Fruit fly (Drosophila melanogaster): Measurements from ENCODE around the gene CG2211.

- TF ChIP-seq rib (GFP tag; IDR thresholded peaks at IDR 0.05) (no peak), gcm2 (GFP tag; optimal IDR thresholded peaks at IDR 0.05) (no peak), corto (GFP tag; optimal IDR thresholded peaks at IDR 0.05) (no peak), tll (GFP tag; optimal IDR thresholded peaks at IDR 0.05) (no peak)
Measured at dm6 chr3L:1376014-1376745, 41.0 kb upstream of the CG2211 start.

All from whole organism, embryonic.